Worm (Caenorhabditis elegans): ENCODE measurements around the gene C13F10.8.

- no peak for TF ChIP-seq nhr-76 (tag; optimal IDR thresholded peaks at IDR 0.05)
- no peak for TF ChIP-seq pha-4 (tag; optimal IDR thresholded peaks at IDR 0.05)
- TF ChIP-seq unc-62 (GFP tag; optimal IDR thresholded peaks at IDR 0.05): no peak
- no peak for TF ChIP-seq ztf-11 (tag; optimal IDR thresholded peaks at IDR 0.05)
- no peak for TF ChIP-seq elt-3 (tag; optimal IDR thresholded peaks at IDR 0.05)
- no peak for TF ChIP-seq ham-2 (GFP tag; optimal IDR thresholded peaks at IDR 0.05)
- TF ChIP-seq elt-1 (tag; optimal IDR thresholded peaks at IDR 0.05; ENCODE audit: borderline replicate concordance, insufficient read depth): no peak
- no peak for TF ChIP-seq lin-13 (tag; optimal IDR thresholded peaks at IDR 0.05)
- TF ChIP-seq unc-39 (tag; optimal IDR thresholded peaks at IDR 0.05): no peak
- TF ChIP-seq mls-2 (tag; optimal IDR thresholded peaks at IDR 0.05): no peak
- no peak for TF ChIP-seq nhr-2 (tag; optimal IDR thresholded peaks at IDR 0.05)
- no peak for TF ChIP-seq snpc-4 (tag; optimal IDR thresholded peaks at IDR 0.05)
Measured at ce11 chrV:7178843-7179242, 42.0 kb downstream of the C13F10.8 start, which contains the start of gene cpsf-2.
